Worm (Caenorhabditis elegans): Measurements from ENCODE around the gene T16G1.13.

T16G1.13 gene

DNA sequence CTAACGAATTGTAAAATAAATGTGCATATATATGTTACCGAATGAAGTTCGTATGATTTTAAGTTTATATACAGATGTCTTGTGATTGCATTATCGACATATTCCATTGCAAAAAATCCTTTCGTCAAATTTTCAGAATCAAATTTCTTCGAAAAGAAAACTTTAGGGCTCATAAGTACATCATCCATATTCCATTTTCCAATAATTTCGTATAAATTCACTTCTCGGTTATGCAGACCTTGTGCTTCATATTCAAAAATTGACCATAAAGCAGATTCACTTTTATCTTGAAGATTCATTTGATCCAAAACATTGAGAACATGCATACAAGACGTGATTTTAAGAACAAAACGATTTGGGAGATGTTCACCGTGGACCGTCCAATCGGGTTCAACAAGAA, 6.3 kb upstream of the T16G1.13 start:
- no peak for TF ChIP-seq mab-5 (tag; optimal IDR thresholded peaks at IDR 0.05)
- no peak for TF ChIP-seq blmp-1 (tag; optimal IDR thresholded peaks at IDR 0.05)
- no peak for TF ChIP-seq snpc-4 (tag; optimal IDR thresholded peaks at IDR 0.05)
- no peak for TF ChIP-seq tbx-8 (GFP tag; optimal IDR thresholded peaks at IDR 0.05)
- TF ChIP-seq nhr-76 (tag; optimal IDR thresholded peaks at IDR 0.05): no peak
- no peak for TF ChIP-seq hlh-1 (tag; optimal IDR thresholded peaks at IDR 0.05)

DNA sequence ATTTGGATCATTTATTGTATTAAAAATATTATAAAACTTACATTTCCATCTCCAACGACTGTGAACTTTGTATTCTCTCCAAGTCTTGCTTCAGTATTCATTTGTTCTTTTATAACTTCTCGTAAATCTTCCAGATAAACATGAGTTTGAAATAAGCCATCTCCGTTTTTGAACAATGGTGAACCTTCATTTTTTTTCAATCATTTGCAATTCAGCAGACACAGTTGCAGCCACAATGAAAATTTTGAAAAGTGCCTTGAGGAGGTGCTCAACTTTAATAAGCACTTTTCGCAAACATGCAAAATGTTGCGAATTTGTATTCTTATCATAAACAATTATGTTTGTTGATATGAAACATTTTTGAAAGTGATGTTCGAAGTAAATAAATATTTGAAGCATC, 5.5 kb upstream of the T16G1.13 start, which contains the start of gene T16G1.3:
T16G1.3 (minus strand) TSS at position 101 of the 400 bp plus-strand sequence.
- TF ChIP-seq ceh-39 (tag; optimal IDR thresholded peaks at IDR 0.05): no peak
- no peak for TF ChIP-seq lsy-2 (tag; optimal IDR thresholded peaks at IDR 0.05)
- no peak for TF ChIP-seq drap-1 (GFP tag; optimal IDR thresholded peaks at IDR 0.05)
- no peak for TF ChIP-seq hlh-1 (tag; optimal IDR thresholded peaks at IDR 0.05)
- TF ChIP-seq sem-2 (GFP tag; optimal IDR thresholded peaks at IDR 0.05): no peak
- no peak for TF ChIP-seq ceh-43 (GFP tag; optimal IDR thresholded peaks at IDR 0.05)
- no peak for TF ChIP-seq tbx-8 (GFP tag; optimal IDR thresholded peaks at IDR 0.05)
- no peak for TF ChIP-seq unc-39 (tag; optimal IDR thresholded peaks at IDR 0.05)
- TF ChIP-seq ham-2 (GFP tag; optimal IDR thresholded peaks at IDR 0.05): no peak

DNA sequence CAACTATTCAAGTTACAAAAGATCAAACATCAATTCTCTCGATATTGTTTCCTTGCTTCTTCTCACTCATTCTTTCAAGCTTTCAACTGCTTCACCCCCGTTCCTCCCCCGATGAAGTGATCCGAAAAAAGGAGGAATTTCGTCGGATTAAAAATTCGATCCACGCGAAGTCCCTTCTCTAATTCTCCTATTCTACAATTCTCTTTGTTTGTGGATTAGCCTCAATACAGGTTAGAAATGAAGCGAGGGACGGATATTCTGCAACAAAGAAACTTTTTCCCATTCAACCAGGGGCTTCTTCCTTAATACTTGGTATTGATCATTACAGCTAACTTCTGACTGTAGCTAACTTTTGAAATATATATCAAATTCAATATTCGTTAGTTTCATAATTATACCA, 4.9 kb upstream of the T16G1.13 start, which contains the start of gene grl-2:
grl-2 (plus strand) TSS at position 301 of the 400 bp plus-strand sequence.
- TF ChIP-seq nhr-12 (tag; optimal IDR thresholded peaks at IDR 0.05) (no peak), nhr-2 (tag; optimal IDR thresholded peaks at IDR 0.05) (no peak), M03D4.4 (tag; optimal IDR thresholded peaks at IDR 0.05) (no peak), sptf-1 (tag; optimal IDR thresholded peaks at IDR 0.05) (no peak), mls-2 (tag; optimal IDR thresholded peaks at IDR 0.05) (no peak), snpc-4 (tag; optimal IDR thresholded peaks at IDR 0.05) (no peak), ceh-39 (tag; optimal IDR thresholded peaks at IDR 0.05) (no peak), ham-2 (GFP tag; optimal IDR thresholded peaks at IDR 0.05) (no peak)

- no peak for TF ChIP-seq nhr-2 (tag; optimal IDR thresholded peaks at IDR 0.05)
- TF ChIP-seq mep-1 (tag; optimal IDR thresholded peaks at IDR 0.05): peak; percentile 17
- TF ChIP-seq lin-13 (tag; optimal IDR thresholded peaks at IDR 0.05): peak; percentile 14
- TF ChIP-seq pha-4 (tag; optimal IDR thresholded peaks at IDR 0.05): peak; percentile 11
- TF ChIP-seq nhr-237 (tag; optimal IDR thresholded peaks at IDR 0.05): peak; percentile 12
- TF ChIP-seq ces-1 (GFP tag; optimal IDR thresholded peaks at IDR 0.05): peak; percentile 90
- TF ChIP-seq sem-2 (GFP tag; optimal IDR thresholded peaks at IDR 0.05): no peak
- peak; percentile 50 for TF ChIP-seq hlh-1 (tag; optimal IDR thresholded peaks at IDR 0.05)
Observed at ce11 chrV:12950812-12951528, 1.3 kb downstream of the T16G1.13 start, which contains the start of the genes T16G1.9 and T16G1.18. T16G1.9 (minus strand) TSS chrV:12950862. T16G1.18 (plus strand) TSS chrV:12951304.

DNA sequence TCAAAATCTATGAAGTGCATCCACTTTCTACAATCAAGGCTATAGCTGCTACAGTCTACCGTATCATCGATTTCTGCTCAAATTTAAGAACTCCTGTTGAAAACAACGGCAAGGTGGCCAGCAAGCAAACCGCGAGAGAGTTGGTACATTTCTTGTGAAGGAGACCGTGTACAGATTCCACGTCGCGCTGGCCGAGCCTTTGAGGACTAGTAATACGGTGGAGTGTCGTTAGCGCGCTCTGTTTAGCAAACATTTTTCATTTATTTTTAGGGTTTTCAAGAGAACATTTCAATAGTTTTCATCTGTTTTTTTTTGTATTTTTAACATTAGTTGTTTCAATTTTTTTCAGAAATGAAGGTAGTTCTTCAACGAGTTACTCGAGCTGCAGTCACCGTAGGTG, 2.6 kb downstream of the T16G1.13 start, which contains the start of gene pqn-68:
pqn-68 (plus strand) TSS at position 350 of the 400 bp plus-strand sequence.
- TF ChIP-seq nhr-12 (tag; optimal IDR thresholded peaks at IDR 0.05) (no peak), pha-4 (tag; optimal IDR thresholded peaks at IDR 0.05) (peak; percentile 8)

- no peak for TF ChIP-seq ztf-11 (tag; optimal IDR thresholded peaks at IDR 0.05)
- no peak for TF ChIP-seq lin-32 (GFP tag; optimal IDR thresholded peaks at IDR 0.05)
- no peak for TF ChIP-seq tbx-8 (GFP tag; optimal IDR thresholded peaks at IDR 0.05)
- no peak for TF ChIP-seq ham-2 (GFP tag; optimal IDR thresholded peaks at IDR 0.05)
- TF ChIP-seq unc-120 (tag; optimal IDR thresholded peaks at IDR 0.05; ENCODE audit: poor library complexity, severe bottlenecking): no peak
Observed at ce11 chrV:12953702-12954101, 4.0 kb downstream of the T16G1.13 start, which contains the start of gene eif-3.K. eif-3.K (plus strand) TSS chrV:12954002.

DNA sequence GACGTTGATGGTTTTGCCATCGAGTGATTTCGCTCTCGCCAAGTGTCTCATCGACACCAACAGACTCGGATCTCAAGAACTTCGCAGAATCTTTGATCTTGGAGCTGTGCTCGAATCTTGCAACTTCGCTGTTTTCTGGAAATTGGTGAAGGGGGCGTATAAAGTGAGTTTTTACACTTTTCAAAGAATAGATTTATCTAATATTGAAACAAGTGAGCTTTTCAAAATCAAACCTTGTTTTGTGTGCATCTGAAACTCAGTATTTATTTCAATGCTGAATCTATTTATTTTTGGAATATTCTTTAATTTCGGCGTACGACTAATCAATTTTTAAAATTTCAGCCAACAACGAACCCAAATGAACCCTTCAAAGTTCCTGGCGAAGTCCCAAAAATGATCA, 4.6 kb downstream of the T16G1.13 start:
- no peak for TF ChIP-seq snpc-4 (tag; optimal IDR thresholded peaks at IDR 0.05)
- TF ChIP-seq drap-1 (GFP tag; optimal IDR thresholded peaks at IDR 0.05): no peak
- TF ChIP-seq ceh-43 (GFP tag; optimal IDR thresholded peaks at IDR 0.05): no peak
- TF ChIP-seq mls-2 (tag; optimal IDR thresholded peaks at IDR 0.05): no peak
- TF ChIP-seq unc-62 (GFP tag; optimal IDR thresholded peaks at IDR 0.05): no peak
- no peak for TF ChIP-seq zip-8 (tag; optimal IDR thresholded peaks at IDR 0.05)
- no peak for TF ChIP-seq ham-2 (GFP tag; optimal IDR thresholded peaks at IDR 0.05)
- no peak for TF ChIP-seq bed-3 (GFP tag; optimal IDR thresholded peaks at IDR 0.05)
- no peak for TF ChIP-seq ceh-39 (tag; optimal IDR thresholded peaks at IDR 0.05)
- no peak for TF ChIP-seq lsy-2 (tag; optimal IDR thresholded peaks at IDR 0.05)
- no peak for TF ChIP-seq nhr-28 (tag; optimal IDR thresholded peaks at IDR 0.05)
- TF ChIP-seq unc-120 (tag; optimal IDR thresholded peaks at IDR 0.05; ENCODE audit: poor library complexity, severe bottlenecking): no peak
- no peak for TF ChIP-seq unc-39 (tag; optimal IDR thresholded peaks at IDR 0.05)
- TF ChIP-seq lin-32 (GFP tag; optimal IDR thresholded peaks at IDR 0.05): no peak
- no peak for TF ChIP-seq ztf-11 (tag; optimal IDR thresholded peaks at IDR 0.05)
- no peak for TF ChIP-seq nhr-76 (tag; optimal IDR thresholded peaks at IDR 0.05)
- TF ChIP-seq nhr-2 (tag; optimal IDR thresholded peaks at IDR 0.05): no peak
- TF ChIP-seq ces-1 (GFP tag; optimal IDR thresholded peaks at IDR 0.05): no peak
